Fruit fly (Drosophila melanogaster): ENCODE data around the gene Acbp2.

The Acbp2 gene

DNA sequence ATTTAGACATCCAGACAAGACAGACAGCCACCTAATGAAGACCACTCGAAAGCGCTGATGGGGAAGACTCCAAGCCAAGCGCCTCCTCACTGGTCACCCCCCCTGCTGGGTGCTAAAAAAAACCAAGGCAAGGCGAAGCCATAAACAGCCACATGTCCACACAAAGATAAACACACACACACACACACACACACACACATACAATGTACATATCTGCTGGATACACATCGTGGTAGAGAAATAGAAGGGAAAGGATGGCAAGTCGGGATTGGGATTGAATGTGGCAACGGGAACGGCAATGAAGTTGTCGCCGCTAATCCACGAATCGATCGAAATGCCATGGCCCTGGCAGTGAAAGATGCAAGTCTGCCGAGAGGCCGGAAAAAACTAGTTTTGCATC is 17.7 kb downstream of the Acbp2 start (continued):
- TF ChIP-seq CG14050 (GFP tag; IDR thresholded peaks at IDR 0.05) = no peak
- TF ChIP-seq PHDP (tag; optimal IDR thresholded peaks at IDR 0.05) = no peak
- TF ChIP-seq Ssrp (tag; optimal IDR thresholded peaks at IDR 0.05) = no peak
- TF ChIP-seq cas (GFP tag; IDR thresholded peaks at IDR 0.05) = no peak
- TF ChIP-seq dan (GFP tag; IDR thresholded peaks at IDR 0.05) = no peak
- no peak for TF ChIP-seq CG2120 (GFP tag; optimal IDR thresholded peaks at IDR 0.05)
- no peak for TF ChIP-seq ind (GFP tag; optimal IDR thresholded peaks at IDR 0.05)
- no peak for TF ChIP-seq gcm (GFP tag; optimal IDR thresholded peaks at IDR 0.05)
- TF ChIP-seq chinmo (GFP tag; IDR thresholded peaks at IDR 0.05; ENCODE audit: partially characterized antibody) = 0 out of 4 replicates have a peak, but pooled peaks have one; percentile 18
- TF ChIP-seq CG10431 (GFP tag; optimal IDR thresholded peaks at IDR 0.05) = no peak
- no peak for TF ChIP-seq sens-2 (GFP tag; IDR thresholded peaks at IDR 0.05)
- TF ChIP-seq Sry-δ (GFP tag; optimal IDR thresholded peaks at IDR 0.05) = no peak
- TF ChIP-seq Xrp1 (GFP tag; IDR thresholded peaks at IDR 0.05) = no peak
- TF ChIP-seq CG4707 (GFP tag; optimal IDR thresholded peaks at IDR 0.05) = no peak
- TF ChIP-seq Vsx1 (GFP tag; optimal IDR thresholded peaks at IDR 0.05) = no peak
- no peak for TF ChIP-seq lmd (GFP tag; IDR thresholded peaks at IDR 0.05)
- no peak for TF ChIP-seq da (GFP tag; optimal IDR thresholded peaks at IDR 0.05)
- TF ChIP-seq Fer3 (tag; optimal IDR thresholded peaks at IDR 0.05) = no peak
- no peak for TF ChIP-seq org-1 (GFP tag; optimal IDR thresholded peaks at IDR 0.05)
- TF ChIP-seq Mad (GFP tag; optimal IDR thresholded peaks at IDR 0.05) = no peak

DNA sequence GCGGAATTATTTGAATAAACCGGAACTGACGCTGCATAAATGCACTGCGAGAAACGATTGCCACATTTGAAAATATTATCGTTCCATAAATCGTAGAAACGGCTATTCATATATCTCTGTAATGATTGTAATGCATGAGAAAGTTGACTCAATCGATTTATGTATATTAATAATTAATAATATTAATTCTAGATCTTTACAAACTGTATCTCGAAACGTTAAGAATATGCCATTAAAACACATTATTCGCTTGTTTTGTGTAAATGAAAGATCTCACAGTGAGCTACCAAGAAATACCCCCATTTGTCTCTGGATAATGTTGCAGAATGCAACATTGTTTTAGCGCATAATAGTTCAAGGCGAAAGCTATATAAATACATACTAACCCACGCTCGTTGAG is 18.2 kb downstream of the Acbp2 start:
- peak; percentile 22 for TF ChIP-seq CG8388 (GFP tag; optimal IDR thresholded peaks at IDR 0.05)
- TF ChIP-seq zf30C (GFP tag; optimal IDR thresholded peaks at IDR 0.05) = peak; percentile 53
- no peak for TF ChIP-seq Ravus (GFP tag; IDR thresholded peaks at IDR 0.05)
- no peak for TF ChIP-seq Hr51 (GFP tag; optimal IDR thresholded peaks at IDR 0.05)
- peak; percentile 65 for TF ChIP-seq Drgx (GFP tag; IDR thresholded peaks at IDR 0.05)
- TF ChIP-seq Blimp-1 (GFP tag; optimal IDR thresholded peaks at IDR 0.05) = peak; percentile 21
- peak; percentile 16 for TF ChIP-seq CG8924 (tag; optimal IDR thresholded peaks at IDR 0.05)
- no peak for TF ChIP-seq ssp (GFP tag; IDR thresholded peaks at IDR 0.05)
- no peak for TF ChIP-seq ind (GFP tag; optimal IDR thresholded peaks at IDR 0.05)
- peak; percentile 31 for TF ChIP-seq nmo (GFP tag; optimal IDR thresholded peaks at IDR 0.05)
- peak; percentile 33 for TF ChIP-seq phol (tag; optimal IDR thresholded peaks at IDR 0.05)
- peak; percentile 5 for TF ChIP-seq gem (tag; optimal IDR thresholded peaks at IDR 0.05)
- peak; percentile 18 for TF ChIP-seq CoRest (tag; optimal IDR thresholded peaks at IDR 0.05)
- TF ChIP-seq wor (GFP tag; IDR thresholded peaks at IDR 0.05) = no peak
- peak; percentile 33 for TF ChIP-seq nom (GFP tag; optimal IDR thresholded peaks at IDR 0.05)
- no peak for TF ChIP-seq Asciz (GFP tag; optimal IDR thresholded peaks at IDR 0.05)
- no peak for TF ChIP-seq Oaz (GFP tag; IDR thresholded peaks at IDR 0.05)
- TF ChIP-seq CG17359 (tag; optimal IDR thresholded peaks at IDR 0.05) = peak; percentile 22
- TF ChIP-seq Side (GFP tag; optimal IDR thresholded peaks at IDR 0.05) = no peak
- peak; percentile 12 for TF ChIP-seq az2 (GFP tag; optimal IDR thresholded peaks at IDR 0.05)
- peak; percentile 16 for TF ChIP-seq CG12391 (tag; optimal IDR thresholded peaks at IDR 0.05)
- peak; percentile 8 for TF ChIP-seq fd96Cb (tag; optimal IDR thresholded peaks at IDR 0.05)
- no peak for TF ChIP-seq CG13424 (tag; optimal IDR thresholded peaks at IDR 0.05)
- no peak for TF ChIP-seq disco-r (GFP tag; optimal IDR thresholded peaks at IDR 0.05)
- TF ChIP-seq her (GFP tag; optimal IDR thresholded peaks at IDR 0.05) = no peak
- TF ChIP-seq tin (GFP tag; optimal IDR thresholded peaks at IDR 0.05) = no peak
- peak; percentile 34 for TF ChIP-seq Ssrp (tag; optimal IDR thresholded peaks at IDR 0.05)
- TF ChIP-seq btn (GFP tag; optimal IDR thresholded peaks at IDR 0.05) = no peak
- TF ChIP-seq CG10979 (tag; optimal IDR thresholded peaks at IDR 0.05) = peak; percentile 7
- no peak for TF ChIP-seq Fer1 (GFP tag; optimal IDR thresholded peaks at IDR 0.05)
- peak; percentile 50 to 76 for TF ChIP-seq bsh (GFP tag; optimal IDR thresholded peaks at IDR 0.05)
- TF ChIP-seq en (GFP tag; optimal IDR thresholded peaks at IDR 0.05) = no peak
- no peak for TF ChIP-seq CG4730 (GFP tag; IDR thresholded peaks at IDR 0.05)
